Worm (Caenorhabditis elegans): ENCODE results near the gene nspe-4.

DNA sequence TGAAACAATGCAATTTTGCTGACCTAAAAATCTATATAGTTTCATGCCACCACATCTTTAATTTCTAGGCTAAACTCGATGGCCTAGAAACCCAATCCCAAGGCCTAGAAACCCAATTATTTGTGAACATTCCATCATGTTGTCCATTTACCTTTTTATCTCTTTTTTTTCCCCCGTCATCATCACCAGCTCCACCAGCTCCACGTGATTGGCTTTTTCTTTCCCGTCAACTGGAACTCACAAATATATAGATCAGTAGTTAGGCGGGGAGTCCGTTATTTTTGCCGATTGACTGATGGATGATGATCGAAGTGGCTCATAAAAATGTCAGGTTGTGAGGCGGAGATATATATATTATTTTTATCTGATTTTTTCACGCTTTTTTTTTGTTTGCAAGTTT lies 46.1 kb downstream of the nspe-4 start:
- TF ChIP-seq ceh-18 (tag; optimal IDR thresholded peaks at IDR 0.05) = no peak
- no peak for TF ChIP-seq pros-1 (tag; optimal IDR thresholded peaks at IDR 0.05)
- TF ChIP-seq sox-4 (tag; optimal IDR thresholded peaks at IDR 0.05) = no peak
- TF ChIP-seq pqm-1 (tag; optimal IDR thresholded peaks at IDR 0.05) = no peak
- no peak for TF ChIP-seq ama-1 (optimal IDR thresholded peaks at IDR 0.05)

All from whole organism, late embryonic.